Fruit fly (Drosophila melanogaster) whole organism, embryonic: ENCODE results near the gene mRpS35.
A peak's percentile ranks its signal among the peaks of the same experiment; 100 is the strongest.

ENCODE experiments used
- B-H2 ChIP-seq: fragments of 200-800 bp; sonication (Bioruptor generic); optimal IDR thresholded peaks from 2 replicates; lab custom pipeline; 2018; ENCODE audit warnings: missing biosample characterization, mild to moderate bottlenecking, missing genetic modification characterization
- Bdp1 ChIP-seq: fragments of 200-800 bp; sonication (Bioruptor generic); optimal IDR thresholded peaks from 3 replicates; lab custom pipeline; 2016; ENCODE audit warnings: missing biosample characterization, missing genetic modification characterization
- Bgb ChIP-seq: fragments of 200-800 bp; sonication (Bioruptor generic); IDR thresholded peaks from 2 replicates; pipeline ENCODE4 v1.3.6; 2022; ENCODE audit warnings: missing biosample characterization, missing genetic modification characterization; ENCODE audit not compliant: partially characterized antibody
- CG12071 ChIP-seq: fragments of 200-800 bp; sonication (Bioruptor generic); optimal IDR thresholded peaks from 3 replicates; lab custom pipeline; 2018; ENCODE audit warnings: missing biosample characterization, mild to moderate bottlenecking, missing genetic modification characterization
- CG12659 ChIP-seq: fragments of 200-800 bp; sonication (Bioruptor generic); optimal IDR thresholded peaks from 3 replicates; lab custom pipeline; 2017; ENCODE audit warnings: mild to moderate bottlenecking, missing biosample characterization, missing genetic modification reagents, missing genetic modification characterization
- CG12769 ChIP-seq: fragments of 200-800 bp; sonication (Bioruptor generic); optimal IDR thresholded peaks from 2 replicates; lab custom pipeline; 2019; ENCODE audit warnings: missing biosample characterization, mild to moderate bottlenecking, missing genetic modification characterization, moderate library complexity
- CG15073 ChIP-seq: fragments of 200-800 bp; sonication (Bioruptor generic); optimal IDR thresholded peaks from 2 replicates; lab custom pipeline; 2016; ENCODE audit warnings: missing biosample characterization, missing genetic modification characterization
- CG1602 ChIP-seq: fragments of 200-800 bp; sonication (Bioruptor generic); optimal IDR thresholded peaks from 3 replicates; lab custom pipeline; 2016; ENCODE audit warnings: missing biosample characterization, missing genetic modification characterization
- CG17829 ChIP-seq: fragments of 200-800 bp; optimal IDR thresholded peaks from 2 replicates; lab custom pipeline; 2019; ENCODE audit warnings: missing biosample characterization, mild to moderate bottlenecking, missing genetic modification characterization, moderate library complexity
- CG18262 ChIP-seq: fragments of 200-800 bp; optimal IDR thresholded peaks from 3 replicates; lab custom pipeline; 2019; ENCODE audit warnings: missing biosample characterization, mild to moderate bottlenecking, missing genetic modification characterization, moderate library complexity
- CG30403 ChIP-seq: fragments of 200-800 bp; sonication (Bioruptor generic); optimal IDR thresholded peaks from 3 replicates; lab custom pipeline; 2016; ENCODE audit warnings: missing biosample characterization, missing genetic modification characterization
- CG31388 ChIP-seq: fragments of 200-800 bp; sonication (Bioruptor generic); optimal IDR thresholded peaks from 2 replicates; lab custom pipeline; 2016; ENCODE audit warnings: missing biosample characterization, missing genetic modification characterization
- CG34376 ChIP-seq: fragments of 200-800 bp; sonication (Bioruptor generic); optimal IDR thresholded peaks from 2 replicates; lab custom pipeline; 2018; ENCODE audit warnings: missing biosample characterization, mild to moderate bottlenecking, missing genetic modification characterization
- CG3838 ChIP-seq: fragments of 200-800 bp; sonication (Bioruptor generic); optimal IDR thresholded peaks from 3 replicates; lab custom pipeline; 2016; ENCODE audit warnings: missing biosample characterization, missing genetic modification characterization
- CG8359 ChIP-seq: fragments of 200-800 bp; sonication (Bioruptor generic); optimal IDR thresholded peaks from 2 replicates; lab custom pipeline; 2017; ENCODE audit warnings: missing biosample characterization, mild to moderate bottlenecking, missing genetic modification characterization, borderline replicate concordance
- CG8388 ChIP-seq: fragments of 200-800 bp; sonication (Bioruptor generic); optimal IDR thresholded peaks from 2 replicates; lab custom pipeline; 2019; ENCODE audit warnings: missing biosample characterization, mild to moderate bottlenecking, missing genetic modification characterization, moderate library complexity
- CG9437 ChIP-seq: fragments of 200-800 bp; sonication (Bioruptor generic); optimal IDR thresholded peaks from 2 replicates; lab custom pipeline; 2018; ENCODE audit warnings: missing biosample characterization, mild to moderate bottlenecking, missing genetic modification characterization
- CHES-1-like ChIP-seq: fragments of 200-800 bp; sonication (Bioruptor generic); optimal IDR thresholded peaks from 2 replicates; lab custom pipeline; 2016; ENCODE audit warnings: missing biosample characterization, missing genetic modification characterization
- Doc2 ChIP-seq: fragments of 200-800 bp; sonication (Bioruptor generic); IDR thresholded peaks from 2 replicates; pipeline ENCODE4 v1.3.6; 2022; ENCODE audit warnings: missing biosample characterization, missing genetic modification characterization
- Hmx ChIP-seq: fragments of 200-800 bp; sonication (Bioruptor generic); optimal IDR thresholded peaks from 2 replicates; lab custom pipeline; 2016; ENCODE audit warnings: missing biosample characterization, missing genetic modification characterization
- Lim3 ChIP-seq: fragments of 200-800 bp; sonication (Bioruptor generic); IDR thresholded peaks from 2 replicates; pipeline ENCODE4 v1.3.6; 2022; ENCODE audit warnings: missing biosample characterization, missing genetic modification characterization
- NC2α ChIP-seq: fragments of 200-800 bp; sonication (Bioruptor generic); optimal IDR thresholded peaks from 2 replicates; lab custom pipeline; 2016; ENCODE audit warnings: missing biosample characterization, missing genetic modification characterization
- Pdp1 ChIP-seq, 2 experiments: fragments of 200-800 bp; sonication (Bioruptor generic); optimal IDR thresholded peaks; 3 replicates each; lab custom pipeline; 2016; ENCODE audit warnings: missing biosample characterization in 2 of 2, missing genetic modification characterization in 2 of 2, mild to moderate bottlenecking in 1 of 2, moderate library complexity in 1 of 2
- Ravus ChIP-seq: fragments of 200-800 bp; sonication (Bioruptor generic); IDR thresholded peaks from 2 replicates; pipeline ENCODE4 v1.3.6; 2022; ENCODE audit warnings: missing biosample characterization, missing genetic modification characterization
- Trl ChIP-seq, 3 experiments: fragments of >200 bp in 2 of 3; fragments of 200-800 bp in 1 of 3; sonication (Bioruptor generic) in 1 of 3; optimal IDR thresholded peaks; 2 replicates in 1 of 3; 3 replicates in 2 of 3; lab custom pipeline; 2016 to 2017; ENCODE audit warnings: missing biosample characterization in 1 of 3, missing genetic modification characterization in 1 of 3
- Usf ChIP-seq: fragments of 200-800 bp; sonication (Bioruptor generic); optimal IDR thresholded peaks from 2 replicates; lab custom pipeline; 2017; ENCODE audit warnings: missing genotype, missing biosample characterization, missing genetic modification characterization
- YL-1 ChIP-seq: fragments of 200-800 bp; sonication (Bioruptor generic); optimal IDR thresholded peaks from 3 replicates; lab custom pipeline; 2017; ENCODE audit warnings: missing biosample characterization, mild to moderate bottlenecking, missing genetic modification characterization
- ara ChIP-seq: fragments of 200-800 bp; sonication (Bioruptor generic); IDR thresholded peaks from 2 replicates; pipeline ENCODE4 v1.3.6; 2022; ENCODE audit warnings: missing biosample characterization, missing genetic modification characterization
- bigmax ChIP-seq: fragments of 200-800 bp; sonication (Bioruptor generic); optimal IDR thresholded peaks from 2 replicates; lab custom pipeline; 2018; ENCODE audit warnings: missing biosample characterization, mild to moderate bottlenecking, missing genetic modification characterization
- cad ChIP-seq: fragments of >200 bp; optimal IDR thresholded peaks from 2 replicates; lab custom pipeline; 2017; ENCODE audit warnings: missing biosample characterization, missing genetic modification characterization
- cato ChIP-seq: fragments of 200-800 bp; sonication (Bioruptor generic); optimal IDR thresholded peaks from 2 replicates; lab custom pipeline; 2016; ENCODE audit warnings: missing biosample characterization, missing genetic modification characterization, borderline replicate concordance
- chif ChIP-seq, 2 experiments: fragments of 200-800 bp; sonication (Bioruptor generic); optimal IDR thresholded peaks; 3 replicates each; lab custom pipeline; 2016; ENCODE audit warnings: missing biosample characterization in 2 of 2, missing genetic modification characterization in 2 of 2
- crc ChIP-seq: fragments of 200-800 bp; sonication (Bioruptor generic); optimal IDR thresholded peaks from 2 replicates; lab custom pipeline; 2016; ENCODE audit warnings: missing biosample characterization, missing genetic modification characterization
- disco-r ChIP-seq: fragments of 200-800 bp; sonication (Bioruptor generic); optimal IDR thresholded peaks from 2 replicates; lab custom pipeline; 2016; ENCODE audit warnings: missing biosample characterization, missing genetic modification characterization
- fd102C ChIP-seq: fragments of 200-800 bp; sonication (Bioruptor generic); optimal IDR thresholded peaks from 2 replicates; lab custom pipeline; 2018; ENCODE audit warnings: missing biosample characterization, mild to moderate bottlenecking, missing genetic modification characterization, moderate library complexity
- jigr1 ChIP-seq: fragments of 200-800 bp; sonication (Bioruptor generic); IDR thresholded peaks from 3 replicates; pipeline ENCODE4 v1.3.6; 2022; ENCODE audit warnings: missing biosample characterization, missing genetic modification characterization
- lbe ChIP-seq: fragments of 200-800 bp; sonication (Bioruptor generic); optimal IDR thresholded peaks from 2 replicates; lab custom pipeline; 2016; ENCODE audit warnings: missing biosample characterization, mild to moderate bottlenecking, missing genetic modification characterization
- lola ChIP-seq, 3 experiments: fragments of >200 bp in 2 of 3; fragments of 200-800 bp in 1 of 3; sonication (Bioruptor generic) in 1 of 3; optimal IDR thresholded peaks; 2 replicates each; lab custom pipeline; 2017 to 2019; ENCODE audit warnings: missing biosample characterization in 3 of 3, missing genetic modification characterization in 3 of 3, mild to moderate bottlenecking in 1 of 3, moderate library complexity in 1 of 3
- lov ChIP-seq, 2 experiments: fragments of 200-800 bp in 1 of 2; fragments of >200 bp in 1 of 2; sonication (Bioruptor generic) in 1 of 2; IDR thresholded peaks in 1 of 2; optimal IDR thresholded peaks in 1 of 2; 2 replicates in 1 of 2; 3 replicates in 1 of 2; pipeline versions ENCODE4 v1.3.6 to Lab custom; 2017 to 2022; ENCODE audit warnings: missing biosample characterization in 1 of 2, missing genetic modification characterization in 1 of 2
- nerfin-1 ChIP-seq: fragments of 200-800 bp; sonication (Bioruptor generic); optimal IDR thresholded peaks from 3 replicates; lab custom pipeline; 2019; ENCODE audit warnings: missing biosample characterization, mild to moderate bottlenecking, missing genetic modification characterization, moderate library complexity
- slbo ChIP-seq: fragments of 200-800 bp; sonication (Bioruptor generic); IDR thresholded peaks from 2 replicates; pipeline ENCODE4 v1.3.6; 2022; ENCODE audit warnings: missing biosample characterization, missing genetic modification characterization
- slp2 ChIP-seq: fragments of 200-800 bp; sonication (Bioruptor generic); optimal IDR thresholded peaks from 2 replicates; lab custom pipeline; 2016; ENCODE audit warnings: missing biosample characterization, missing genetic modification characterization
- tin ChIP-seq: fragments of 200-800 bp; sonication (Bioruptor generic); optimal IDR thresholded peaks from 3 replicates; lab custom pipeline; 2016; ENCODE audit warnings: missing biosample characterization, missing genetic modification characterization
- tio ChIP-seq: fragments of 200-800 bp; sonication (Bioruptor generic); optimal IDR thresholded peaks from 2 replicates; lab custom pipeline; 2017; ENCODE audit warnings: missing biosample characterization, missing genetic modification characterization, inconsistent platforms
- ttk ChIP-seq: fragments of 200-800 bp; sonication (Bioruptor generic); IDR thresholded peaks from 2 replicates; pipeline ENCODE4 v2.1.2; 2022; ENCODE audit warnings: missing biosample characterization, missing genetic modification characterization
- twi ChIP-seq: fragments of 200-800 bp; optimal IDR thresholded peaks from 2 replicates; lab custom pipeline; 2019; ENCODE audit warnings: missing biosample characterization, mild to moderate bottlenecking, missing genetic modification characterization, moderate library complexity
- tx ChIP-seq: fragments of 200-800 bp; sonication (Bioruptor generic); optimal IDR thresholded peaks from 2 replicates; lab custom pipeline; 2016; ENCODE audit warnings: missing biosample characterization, missing genetic modification characterization
- vnd ChIP-seq: fragments of 200-800 bp; sonication (Bioruptor generic); IDR thresholded peaks from 3 replicates; pipeline ENCODE4 v1.3.6; 2022; ENCODE audit warnings: missing biosample characterization, missing genetic modification characterization; ENCODE audit not compliant: partially characterized antibody
- wor ChIP-seq: fragments of 200-800 bp; sonication (Bioruptor generic); IDR thresholded peaks from 2 replicates; pipeline ENCODE4 v1.3.6; 2022; ENCODE audit warnings: missing biosample characterization, missing genetic modification characterization
- zen ChIP-seq: fragments of 200-800 bp; sonication (Bioruptor generic); optimal IDR thresholded peaks from 3 replicates; lab custom pipeline; 2018; ENCODE audit warnings: missing biosample characterization, mild to moderate bottlenecking, missing genetic modification characterization, moderate library complexity

The mRpS35 gene

dm6 chr3L:2825377-2825776, 44.7 kb downstream of the mRpS35 start (continued):
- TF ChIP-seq jigr1 = no peak
- no peak for TF ChIP-seq CG9437 (GFP tag; lab: Kevin White, UChicago)
- TF ChIP-seq CG18262 (tag; lab: Kevin White, UChicago) = peak; percentile 68
- peak; percentile 1 to 19 for TF ChIP-seq chif (GFP tag; optimal IDR thresholded peaks at IDR 0.05; lab: Kevin White, UChicago)
- TF ChIP-seq Bgb = no peak
- no peak for TF ChIP-seq tio (GFP tag; lab: Kevin White, UChicago)
- TF ChIP-seq slp2 (GFP tag; lab: Kevin White, UChicago) = no peak
- no peak for TF ChIP-seq CG15073
- no peak for TF ChIP-seq B-H2 (GFP tag; lab: Kevin White, UChicago)
- peak; percentile 50; the same call in 1 of the 2 replicates for TF ChIP-seq ttk (GFP tag; lab: Robert Waterston, UW)
- TF ChIP-seq tin (GFP tag; lab: Kevin White, UChicago) = peak; percentile 30
- TF ChIP-seq vnd (GFP tag; lab: Robert Waterston, UW) = no peak
- TF ChIP-seq bigmax = no peak
- no peak for TF ChIP-seq Trl (optimal IDR thresholded peaks at IDR 0.05; lab: Kevin White, UChicago)
- TF ChIP-seq Trl (GFP tag; optimal IDR thresholded peaks at IDR 0.05; lab: Kevin White, UChicago) = no peak
- TF ChIP-seq CG30403 (GFP tag; lab: Kevin White, UChicago) = peak; percentile 59
- TF ChIP-seq CG1602 (GFP tag; lab: Kevin White, UChicago) = peak; percentile 22
- TF ChIP-seq CG8388 (GFP tag; lab: Kevin White, UChicago) = peak; percentile 65
- no peak for TF ChIP-seq CHES-1-like (GFP tag; lab: Kevin White, UChicago)
- TF ChIP-seq lbe (GFP tag; lab: Kevin White, UChicago) = no peak
- no peak for TF ChIP-seq cad (GFP tag; lab: Kevin White, UChicago)
- TF ChIP-seq fd102C = no peak
- TF ChIP-seq disco-r = no peak
- TF ChIP-seq CG12071 (GFP tag; lab: Kevin White, UChicago) = peak; percentile 40
- no peak for TF ChIP-seq cato (GFP tag; lab: Kevin White, UChicago)
- TF ChIP-seq Ravus (GFP tag; lab: Robert Waterston, UW) = no peak
- TF ChIP-seq CG3838 = no peak
- TF ChIP-seq Doc2 (GFP tag; lab: Robert Waterston, UW) = no peak
- peak; percentile 47 for TF ChIP-seq slbo
- no peak for TF ChIP-seq Lim3 (GFP tag; lab: Robert Waterston, UW)
- no peak for TF ChIP-seq NC2α (GFP tag; lab: Kevin White, UChicago)
- no peak for TF ChIP-seq lov (optimal IDR thresholded peaks at IDR 0.05; lab: Kevin White, UChicago)
- TF ChIP-seq lov (GFP tag; IDR thresholded peaks at IDR 0.05; lab: Robert Waterston, UW) = no peak
- peak in 1 of 3 experiments; percentile 36 for TF ChIP-seq lola (GFP tag; optimal IDR thresholded peaks at IDR 0.05; lab: Kevin White, UChicago)
- TF ChIP-seq CG31388 (GFP tag; lab: Kevin White, UChicago) = no peak
- no peak for TF ChIP-seq Usf (GFP tag; lab: Kevin White, UChicago)
- no peak for TF ChIP-seq wor (GFP tag; lab: Robert Waterston, UW)
- no peak for TF ChIP-seq CG8359 (GFP tag; lab: Kevin White, UChicago)
- TF ChIP-seq CG12769 = peak; percentile 43
- TF ChIP-seq zen = no peak
- peak; percentile 64 for TF ChIP-seq nerfin-1
- no peak for TF ChIP-seq tx
- TF ChIP-seq crc (GFP tag; lab: Kevin White, UChicago) = no peak
- peak; percentile 40 for TF ChIP-seq CG12659 (GFP tag; lab: Kevin White, UChicago)
- no peak for TF ChIP-seq Hmx (GFP tag; lab: Kevin White, UChicago)
- TF ChIP-seq CG34376 (GFP tag; lab: Kevin White, UChicago) = peak; percentile 43
- TF ChIP-seq ara (GFP tag; lab: Robert Waterston, UW) = peak; percentile 56; the same call in 1 of the 2 replicates
- TF ChIP-seq twi (tag; lab: Kevin White, UChicago) = peak; percentile 12
- TF ChIP-seq Bdp1 = no peak
- TF ChIP-seq YL-1 (GFP tag; lab: Kevin White, UChicago) = no peak
- peak in 1 of 2 experiments; percentile 7 for TF ChIP-seq Pdp1 (GFP tag; optimal IDR thresholded peaks at IDR 0.05; lab: Kevin White, UChicago)
- TF ChIP-seq CG17829 (tag; lab: Kevin White, UChicago) = peak; percentile 49
